Fruit fly (Drosophila melanogaster) whole organism, wandering third instar larva: ENCODE results near the gene lft.
A peak's percentile ranks its signal among the peaks of the same experiment; 100 is the strongest.

Experiments used
- Abd-B ChIP-seq: fragments of >200 bp; optimal IDR thresholded peaks from 2 replicates; lab custom pipeline; 2017; ENCODE audit warnings: missing biosample characterization, missing genetic modification characterization
- CG32264 ChIP-seq: fragments of 200-800 bp; sonication (Bioruptor generic); optimal IDR thresholded peaks from 2 replicates; lab custom pipeline; 2016; ENCODE audit warnings: missing biosample characterization, missing genetic modification characterization
- CG9705 ChIP-seq: fragments of 200-800 bp; sonication (Bioruptor generic); optimal IDR thresholded peaks from 2 replicates; lab custom pipeline; 2018; ENCODE audit warnings: missing biosample characterization, mild to moderate bottlenecking, missing genetic modification characterization
- CrebA ChIP-seq: fragments of 200-800 bp; sonication (Bioruptor generic); optimal IDR thresholded peaks from 2 replicates; lab custom pipeline; 2016; ENCODE audit warnings: missing biosample characterization, mild to moderate bottlenecking, missing genetic modification characterization, borderline replicate concordance
- Dfd ChIP-seq: fragments of >200 bp; optimal IDR thresholded peaks from 2 replicates; lab custom pipeline; 2017; ENCODE audit warnings: missing biosample characterization, missing genetic modification characterization
- Dif ChIP-seq: fragments of 200-275, 200-300 bp; sonication (Bioruptor generic); optimal IDR thresholded peaks from 2 replicates; lab custom pipeline; 2018; ENCODE audit warnings: missing biosample characterization, missing genetic modification characterization; ENCODE audit not compliant: partially characterized antibody
- GATAd ChIP-seq: sonication (Bioruptor generic); optimal IDR thresholded peaks from 2 replicates; lab custom pipeline; 2016; ENCODE audit warnings: missing biosample characterization, missing genetic modification characterization
- HLH106 ChIP-seq: fragments of 200-800 bp; optimal IDR thresholded peaks from 3 replicates; lab custom pipeline; 2019; ENCODE audit warnings: missing biosample characterization, mild to moderate bottlenecking, missing genetic modification characterization, moderate library complexity
- Hnf4 ChIP-seq: fragments of 200-800 bp; sonication (Bioruptor generic); optimal IDR thresholded peaks from 2 replicates; lab custom pipeline; 2016; ENCODE audit warnings: missing biosample characterization, mild to moderate bottlenecking, missing genetic modification characterization
- Hr78 ChIP-seq: fragments of >200 bp; optimal IDR thresholded peaks from 2 replicates; lab custom pipeline; 2017; ENCODE audit warnings: missing biosample characterization, missing genetic modification characterization
- Hr83 ChIP-seq: fragments of 200-300 bp; sonication (Bioruptor generic); optimal IDR thresholded peaks from 2 replicates; lab custom pipeline; 2016; ENCODE audit warnings: missing biosample characterization, mild to moderate bottlenecking, missing genetic modification characterization, moderate library complexity; ENCODE audit not compliant: poor library complexity, severe bottlenecking
- Jra ChIP-seq: sonication (Bioruptor generic); optimal IDR thresholded peaks from 2 replicates; lab custom pipeline; 2016; ENCODE audit warnings: missing biosample characterization, missing genetic modification characterization
- Mio ChIP-seq: sonication (Bioruptor generic); optimal IDR thresholded peaks from 2 replicates; lab custom pipeline; 2016; ENCODE audit warnings: missing biosample characterization, missing genetic modification characterization
- Myc ChIP-seq: fragments of >200 bp; optimal IDR thresholded peaks from 2 replicates; lab custom pipeline; 2017
- N ChIP-seq: fragments of >200 bp; optimal IDR thresholded peaks from 2 replicates; lab custom pipeline; 2018; ENCODE audit warnings: missing biosample characterization, missing external identifiers, missing genetic modification characterization
- OdsH ChIP-seq: fragments of 200-800 bp; sonication (Bioruptor generic); optimal IDR thresholded peaks from 2 replicates; lab custom pipeline; 2016; ENCODE audit warnings: missing biosample characterization, mild to moderate bottlenecking, missing genetic modification characterization
- Rel ChIP-seq, 2 experiments: fragments of 200-800 bp; sonication (Bioruptor generic) in 1 of 2; optimal IDR thresholded peaks; 2 replicates in 1 of 2; 3 replicates in 1 of 2; lab custom pipeline; 2016 to 2019; ENCODE audit warnings: mild to moderate bottlenecking in 2 of 2, missing biosample characterization in 2 of 2, missing genetic modification characterization in 2 of 2, moderate library complexity in 1 of 2
- Sp1 ChIP-seq: fragments of 200-800 bp; sonication (Bioruptor generic); optimal IDR thresholded peaks from 3 replicates; lab custom pipeline; 2019; ENCODE audit warnings: missing biosample characterization, mild to moderate bottlenecking, missing genetic modification characterization, moderate library complexity
- Vsx2 ChIP-seq: fragments of 200-300, 225-300 bp; sonication (Bioruptor generic); optimal IDR thresholded peaks from 2 replicates; lab custom pipeline; 2018; ENCODE audit warnings: missing biosample characterization, missing genetic modification characterization; ENCODE audit not compliant: partially characterized antibody
- br ChIP-seq: fragments of 200-800 bp; sonication (Bioruptor generic); optimal IDR thresholded peaks from 2 replicates; lab custom pipeline; 2016; ENCODE audit warnings: missing biosample characterization, missing genetic modification characterization
- brk ChIP-seq: fragments of 200-800 bp; sonication (Bioruptor generic); optimal IDR thresholded peaks from 2 replicates; lab custom pipeline; 2016; ENCODE audit warnings: missing biosample characterization, mild to moderate bottlenecking, missing genetic modification characterization
- dl ChIP-seq, 2 experiments: fragments of 175-275, 200-275 bp in 1 of 2; fragments of 200-275 bp in 1 of 2; sonication (Bioruptor generic); optimal IDR thresholded peaks; lab custom pipeline; 2018; ENCODE audit warnings: mild to moderate bottlenecking in 2 of 2, missing biosample characterization in 2 of 2, missing genetic modification characterization in 2 of 2, moderate library complexity in 2 of 2; ENCODE audit not compliant: partially characterized antibody in 2 of 2, insufficient read depth in 1 of 2
- dmrt93B ChIP-seq: fragments of 200-800 bp; sonication (Bioruptor generic); optimal IDR thresholded peaks from 2 replicates; lab custom pipeline; 2018; ENCODE audit warnings: missing biosample characterization, mild to moderate bottlenecking, missing genetic modification characterization
- dsf ChIP-seq: sonication (Bioruptor generic); optimal IDR thresholded peaks from 2 replicates; lab custom pipeline; 2016; ENCODE audit warnings: missing biosample characterization, missing genetic modification characterization, borderline replicate concordance
- ey ChIP-seq: fragments of 200-800 bp; sonication (Bioruptor generic); optimal IDR thresholded peaks from 2 replicates; lab custom pipeline; 2016; ENCODE audit warnings: missing biosample characterization, missing genetic modification characterization
- foxo ChIP-seq, 2 experiments: fragments of 200-800 bp; sonication (Bioruptor generic); optimal IDR thresholded peaks; 2 replicates in 1 of 2; 3 replicates in 1 of 2; lab custom pipeline; 2016 to 2017; ENCODE audit warnings: missing biosample characterization in 2 of 2, missing genetic modification characterization in 2 of 2
- fru ChIP-seq: fragments of 200-800 bp; sonication (Bioruptor generic); optimal IDR thresholded peaks from 3 replicates; lab custom pipeline; 2016; ENCODE audit warnings: missing biosample characterization, mild to moderate bottlenecking, missing genetic modification characterization
- h ChIP-seq: fragments of 200-800 bp; sonication (Bioruptor generic); optimal IDR thresholded peaks from 3 replicates; lab custom pipeline; 2016; ENCODE audit warnings: missing biosample characterization, mild to moderate bottlenecking, missing genetic modification characterization
- jim ChIP-seq: fragments of 175-275, 200-325 bp; sonication (Bioruptor generic); optimal IDR thresholded peaks from 2 replicates; lab custom pipeline; 2016; ENCODE audit warnings: missing biosample characterization, mild to moderate bottlenecking, missing genetic modification characterization
- lola ChIP-seq: fragments of >200 bp; optimal IDR thresholded peaks from 2 replicates; lab custom pipeline; 2017; ENCODE audit warnings: missing biosample characterization, missing genetic modification characterization
- pan ChIP-seq: fragments of >200 bp; optimal IDR thresholded peaks from 2 replicates; lab custom pipeline; 2017
- psq ChIP-seq: fragments of 200-800 bp; sonication (Bioruptor generic); optimal IDR thresholded peaks from 3 replicates; lab custom pipeline; 2017; ENCODE audit warnings: missing biosample characterization, mild to moderate bottlenecking, missing genetic modification characterization, moderate library complexity
- rgr ChIP-seq: fragments of 200-800 bp; sonication (Bioruptor generic); optimal IDR thresholded peaks from 3 replicates; lab custom pipeline; 2016; ENCODE audit warnings: missing biosample characterization, mild to moderate bottlenecking, missing genetic modification characterization
- sage ChIP-seq: fragments of 200-800 bp; sonication (Bioruptor generic); optimal IDR thresholded peaks from 2 replicates; lab custom pipeline; 2016; ENCODE audit warnings: missing biosample characterization, mild to moderate bottlenecking, missing genetic modification characterization
- sv ChIP-seq: fragments of 200-800 bp; sonication (Bioruptor generic); optimal IDR thresholded peaks from 3 replicates; lab custom pipeline; 2016; ENCODE audit warnings: missing biosample characterization, missing genetic modification characterization
- tai ChIP-seq: sonication (Bioruptor generic); optimal IDR thresholded peaks from 2 replicates; lab custom pipeline; 2016; ENCODE audit warnings: missing biosample characterization, missing genetic modification characterization
- usp ChIP-seq: fragments of >200 bp; optimal IDR thresholded peaks from 2 replicates; lab custom pipeline; 2017; ENCODE audit warnings: missing biosample characterization, missing genetic modification characterization
- woc ChIP-seq: sonication (Bioruptor generic); optimal IDR thresholded peaks from 2 replicates; lab custom pipeline; 2016; ENCODE audit warnings: missing biosample characterization, mild to moderate bottlenecking, missing genetic modification characterization

Gene lft

dm6 chr2L:10386208-10386805, 22.0 kb downstream of the lft start, which contains the start of the genes Cdk1 and mRpS7:
TSS of gene Cdk1 (minus strand) at chr2L:10386262.
TSS of gene mRpS7 (plus strand) at chr2L:10386662.
- peak in 1 of 2 experiments; percentile 61 for TF ChIP-seq foxo (GFP tag; optimal IDR thresholded peaks at IDR 0.05; lab: Kevin White, UChicago)
- TF ChIP-seq GATAd (GFP tag; lab: Kevin White, UChicago) = no peak
- peak; percentile 49 for TF ChIP-seq Hnf4 (GFP tag; lab: Kevin White, UChicago)
- no peak for TF ChIP-seq CrebA
- peak; percentile 9 for TF ChIP-seq Myc
- peak; percentile 2 for TF ChIP-seq rgr (GFP tag; lab: Kevin White, UChicago)
- TF ChIP-seq Dfd (GFP tag; lab: Kevin White, UChicago) = no peak
- peak; percentile 76 for TF ChIP-seq woc (GFP tag; lab: Kevin White, UChicago)
- peak; percentile 4 for TF ChIP-seq OdsH (GFP tag; lab: Kevin White, UChicago)
- no peak for TF ChIP-seq Rel (GFP tag; optimal IDR thresholded peaks at IDR 0.05; lab: Kevin White, UChicago)
- TF ChIP-seq Rel (tag; optimal IDR thresholded peaks at IDR 0.05; lab: Kevin White, UChicago) = no peak
- peak; percentile 59 for TF ChIP-seq HLH106 (tag; lab: Kevin White, UChicago)
- TF ChIP-seq psq = peak; percentile 27
- peak; percentile 49 for TF ChIP-seq fru
- peak; percentile 43 for TF ChIP-seq sv (GFP tag; lab: Kevin White, UChicago)
- TF ChIP-seq Abd-B (GFP tag; lab: Kevin White, UChicago) = no peak
- TF ChIP-seq tai (GFP tag; lab: Kevin White, UChicago) = peak; percentile 47
- peak; percentile 44 for TF ChIP-seq h (GFP tag; lab: Kevin White, UChicago)
- no peak for TF ChIP-seq lola
- TF ChIP-seq Sp1 (GFP tag; lab: Kevin White, UChicago) = peak; percentile 55
- TF ChIP-seq dl (GFP tag; optimal IDR thresholded peaks at IDR 0.05; lab: Kevin White, UChicago; ENCODE audit: insufficient read depth in 1 of 2, partially characterized antibody in 2 of 2) = no peak
- TF ChIP-seq Jra (GFP tag; lab: Kevin White, UChicago) = peak; percentile 43
- peak; percentile 28 for TF ChIP-seq ey
- no peak for TF ChIP-seq jim (GFP tag; lab: Kevin White, UChicago)
- peak; percentile 3 for TF ChIP-seq sage (GFP tag; lab: Kevin White, UChicago)
- no peak for TF ChIP-seq br
- TF ChIP-seq brk (GFP tag; lab: Kevin White, UChicago) = peak; percentile 30
- TF ChIP-seq, all 38 proteins: peak for 17

DNA sequence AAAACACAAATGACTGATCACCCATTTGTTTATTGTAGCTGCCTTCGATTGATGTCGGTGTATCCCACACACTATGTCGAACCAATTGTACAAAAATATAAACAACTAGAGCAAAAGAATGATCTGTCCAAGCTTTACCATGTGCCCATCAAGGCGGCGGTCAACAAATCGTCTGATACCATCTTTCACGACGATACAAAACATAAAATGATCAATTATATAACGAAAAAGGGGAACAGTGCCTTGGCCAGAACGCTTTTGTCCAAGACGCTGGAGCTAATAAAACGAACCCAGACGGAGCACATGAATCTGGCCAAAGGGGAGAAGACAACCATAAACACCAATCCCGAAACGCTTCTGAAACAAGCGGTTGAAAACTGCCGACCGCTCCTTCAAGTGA, 22.6 kb downstream of the lft start:
- TF ChIP-seq Sp1 (GFP tag; lab: Kevin White, UChicago) = no peak
- no peak for TF ChIP-seq rgr (GFP tag; lab: Kevin White, UChicago)
- TF ChIP-seq br = no peak
- no peak for TF ChIP-seq usp (GFP tag; lab: Kevin White, UChicago)
- no peak for TF ChIP-seq Jra (GFP tag; lab: Kevin White, UChicago)
- TF ChIP-seq HLH106 (tag; lab: Kevin White, UChicago) = no peak
- TF ChIP-seq dsf (GFP tag; lab: Kevin White, UChicago) = no peak
- no peak for TF ChIP-seq fru
- TF ChIP-seq, all 38 proteins: peak for 0

- TF ChIP-seq ey = peak; percentile 33
- TF ChIP-seq Rel (GFP tag; optimal IDR thresholded peaks at IDR 0.05; lab: Kevin White, UChicago) = no peak
- peak; percentile 39 for TF ChIP-seq Rel (tag; optimal IDR thresholded peaks at IDR 0.05; lab: Kevin White, UChicago)
- TF ChIP-seq foxo (GFP tag; optimal IDR thresholded peaks at IDR 0.05; lab: Kevin White, UChicago) = peak in 1 of 2 experiments; percentile 24
- TF ChIP-seq CG9705 (GFP tag; lab: Kevin White, UChicago) = peak; percentile 12
- no peak for TF ChIP-seq jim (GFP tag; lab: Kevin White, UChicago)
- TF ChIP-seq Jra (GFP tag; lab: Kevin White, UChicago) = peak; percentile 56
- peak; percentile 64 for TF ChIP-seq woc (GFP tag; lab: Kevin White, UChicago)
- TF ChIP-seq OdsH (GFP tag; lab: Kevin White, UChicago) = no peak
- no peak for TF ChIP-seq tai (GFP tag; lab: Kevin White, UChicago)
- no peak for TF ChIP-seq usp (GFP tag; lab: Kevin White, UChicago)
- TF ChIP-seq Vsx2 (GFP tag; lab: Kevin White, UChicago) = no peak
- TF ChIP-seq Mio (GFP tag; lab: Kevin White, UChicago) = no peak
- TF ChIP-seq sv (GFP tag; lab: Kevin White, UChicago) = peak; percentile 15
- no peak for TF ChIP-seq Hr78 (GFP tag; lab: Kevin White, UChicago)
- TF ChIP-seq dsf (GFP tag; lab: Kevin White, UChicago) = no peak
- TF ChIP-seq brk (GFP tag; lab: Kevin White, UChicago) = no peak
- TF ChIP-seq h (GFP tag; lab: Kevin White, UChicago) = peak; percentile 56
- peak; percentile 55 for TF ChIP-seq rgr (GFP tag; lab: Kevin White, UChicago)
- TF ChIP-seq dmrt93B = no peak
- peak; percentile 47 for TF ChIP-seq Sp1 (GFP tag; lab: Kevin White, UChicago)
- TF ChIP-seq pan (lab: Kevin White, UChicago) = no peak
- peak; percentile 31 for TF ChIP-seq sage (GFP tag; lab: Kevin White, UChicago)
- TF ChIP-seq Hnf4 (GFP tag; lab: Kevin White, UChicago) = peak; percentile 52
- no peak for TF ChIP-seq br
- no peak for TF ChIP-seq CrebA
- TF ChIP-seq CG32264 = no peak
- no peak for TF ChIP-seq dl (GFP tag; optimal IDR thresholded peaks at IDR 0.05; lab: Kevin White, UChicago; ENCODE audit: insufficient read depth in 1 of 2, partially characterized antibody in 2 of 2)
- TF ChIP-seq Dif (GFP tag; lab: Kevin White, UChicago) = no peak
- TF ChIP-seq N (GFP tag; lab: Kevin White, UChicago) = peak; percentile 94
- peak; percentile 39 for TF ChIP-seq fru
- TF ChIP-seq Hr83 (GFP tag; lab: Kevin White, UChicago) = no peak
- TF ChIP-seq Myc = no peak
- peak; percentile 69 for TF ChIP-seq lola
Measured at dm6 chr2L:10387869-10388726, 23.8 kb downstream of the lft start, which contains the start of gene da. TSS of gene da (plus strand) at chr2L:10388105.
